Worm (Caenorhabditis elegans) whole organism, L4 larva: ENCODE measurements around the gene cpr-1.

Experiments used
- ama-1 ChIP-seq: fragments of 150-350 bp; optimal IDR thresholded peaks from 2 replicates; lab custom pipeline; 2014; ENCODE audit warnings: inconsistent platforms, mixed read lengths
- ceh-82 ChIP-seq: sonication (generic microtip); optimal IDR thresholded peaks from 2 replicates; lab custom pipeline; 2017; ENCODE audit warnings: missing biosample characterization, missing genetic modification characterization
- ces-1 ChIP-seq: fragments of 150-350 bp; sonication (generic microtip); optimal IDR thresholded peaks from 4 replicates; lab custom pipeline; 2014; ENCODE audit warnings: missing biosample characterization, missing genetic modification reagents, missing genetic modification characterization
- dve-1 ChIP-seq: sonication (generic microtip); optimal IDR thresholded peaks from 2 replicates; lab custom pipeline; 2017; ENCODE audit warnings: antibody characterized with exemption, mild to moderate bottlenecking, missing genetic modification characterization, missing compliant biosample characterization; ENCODE audit not compliant: insufficient read depth
- egl-43 ChIP-seq: fragments of 200-800 bp; sonication (Bioruptor generic); IDR thresholded peaks from 2 replicates; pipeline ENCODE4 v1.3.6; 2022; ENCODE audit warnings: missing genetic modification reagents, missing genetic modification characterization, missing compliant biosample characterization
- nhr-102 ChIP-seq: sonication (generic microtip); optimal IDR thresholded peaks from 2 replicates; lab custom pipeline; 2016; ENCODE audit warnings: mild to moderate bottlenecking, missing genetic modification characterization, moderate library complexity, missing compliant biosample characterization
- nhr-11 ChIP-seq: fragments of 150-350 bp; optimal IDR thresholded peaks from 2 replicates; lab custom pipeline; 2014; ENCODE audit warnings: missing biosample characterization, missing genetic modification characterization
- tra-1 ChIP-seq: fragments of 200-800 bp; sonication (Bioruptor generic); IDR thresholded peaks from 2 replicates; pipeline ENCODE4 v1.3.6; 2022; ENCODE audit warnings: missing genetic modification reagents, missing genetic modification characterization, missing compliant biosample characterization
- zfp-3 ChIP-seq: fragments of 200-800 bp; sonication (Bioruptor generic); conservative IDR thresholded peaks from 2 replicates; pipeline ENCODE4 v1.3.6; 2022; ENCODE audit warnings: missing genetic modification reagents, missing genetic modification characterization, missing compliant biosample characterization

DNA sequence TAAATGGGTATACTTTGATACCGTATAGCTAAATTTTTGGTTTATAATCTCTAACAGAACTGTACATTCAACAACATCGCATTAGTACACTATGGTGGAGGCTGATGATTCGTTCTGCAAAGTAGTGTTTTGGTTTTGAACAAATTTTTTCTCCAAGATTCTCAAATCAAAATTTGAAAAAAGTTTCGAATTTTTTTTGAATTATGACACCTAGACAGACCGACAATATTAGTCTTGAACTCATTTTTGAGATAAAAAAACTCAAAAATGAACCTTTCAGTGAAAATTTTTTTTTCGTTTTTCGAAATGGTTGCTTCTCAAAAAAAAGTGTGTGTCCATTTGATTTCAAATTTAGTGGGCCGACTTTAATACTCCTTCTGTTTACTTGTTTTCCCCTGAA lies 29.9 kb upstream of the cpr-1 start:
- TF ChIP-seq egl-43 (GFP tag; lab: Robert Waterston, UW): no peak
- no peak for TF ChIP-seq zfp-3 (GFP tag; lab: Robert Waterston, UW)
- TF ChIP-seq ces-1 (GFP tag; lab: Kevin White, UChicago): no peak
- no peak for TF ChIP-seq nhr-102 (tag; lab: Kevin White, UChicago)
- no peak for TF ChIP-seq tra-1 (GFP tag; lab: Robert Waterston, UW)
- no peak for TF ChIP-seq nhr-11
- TF ChIP-seq ama-1 (lab: Kevin White, UChicago): no peak
- TF ChIP-seq ceh-82 (tag; lab: Kevin White, UChicago): no peak
- TF ChIP-seq dve-1 (tag; lab: Kevin White, UChicago): no peak
